Worm (Caenorhabditis elegans): ENCODE measurements around the gene cec-4.

Gene cec-4

ce11 chrIV:7551254-7551653 lies 24.3 kb upstream of the cec-4 start:
- TF ChIP-seq snpc-4 (GFP tag; optimal IDR thresholded peaks at IDR 0.05) (no peak), snpc-4 (tag; optimal IDR thresholded peaks at IDR 0.05) (peak in 1 of 4 experiments; percentile 12), ZK185.1 (tag; optimal IDR thresholded peaks at IDR 0.05; ENCODE audit: poor library complexity, severe bottlenecking) (peak; percentile 35), madf-3 (GFP tag; IDR thresholded peaks at IDR 0.05) (no peak), nfyb-1 (GFP tag; IDR thresholded peaks at IDR 0.05) (0 out of 2 replicates have a peak, but pooled peaks have one; percentile 14), B0336.3 (GFP tag; IDR thresholded peaks at IDR 0.05) (0 out of 2 replicates have a peak, but pooled peaks have one; percentile 37), zim-3 (tag; optimal IDR thresholded peaks at IDR 0.05) (no peak), hrde-1 (tag; optimal IDR thresholded peaks at IDR 0.05; ENCODE audit: borderline replicate concordance) (peak; percentile 69), repo-1 (tag; optimal IDR thresholded peaks at IDR 0.05) (peak; percentile 64), snpc-1.3 (tag; optimal IDR thresholded peaks at IDR 0.05; ENCODE audit: insufficient read depth) (peak; percentile 3), lsl-1 (GFP tag; optimal IDR thresholded peaks at IDR 0.05) (no peak), nfya-2 (GFP tag; IDR thresholded peaks at IDR 0.05) (no peak), tlf-1 (GFP tag; optimal IDR thresholded peaks at IDR 0.05) (peak; percentile 16), madf-6 (GFP tag; IDR thresholded peaks at IDR 0.05) (peak; percentile 42; the same call in 1 of the 2 replicates), ceh-40 (GFP tag; IDR thresholded peaks at IDR 0.05) (no peak), Y95B8A.8 (GFP tag; IDR thresholded peaks at IDR 0.05) (peak; percentile 43; the same call in 1 of the 2 replicates)

DNA sequence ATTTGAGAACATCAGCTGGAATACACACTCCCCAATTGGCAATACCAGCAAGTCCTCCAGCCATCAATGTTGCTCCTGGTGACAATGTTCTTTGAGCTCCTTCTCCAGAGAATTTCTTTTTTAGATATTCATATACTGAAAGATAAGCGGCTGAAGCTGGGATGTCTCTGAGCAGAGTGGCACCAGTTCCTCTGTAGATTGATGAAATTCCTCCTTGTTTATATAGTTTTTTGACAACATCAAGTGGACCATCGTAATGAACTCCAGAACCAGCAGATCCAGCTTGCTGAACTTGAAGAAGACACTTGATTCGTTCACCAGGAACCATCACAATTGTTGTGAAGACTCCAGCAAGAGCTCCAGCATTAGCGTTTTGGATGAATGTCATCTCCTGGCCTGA lies 23.4 kb upstream of the cec-4 start:
- no peak for TF ChIP-seq K11D2.4 (GFP tag; IDR thresholded peaks at IDR 0.05)
- TF ChIP-seq Y67H2A.10 (GFP tag; conservative IDR thresholded peaks at IDR 0.05): no peak
- no peak for TF ChIP-seq xnd-1 (tag; optimal IDR thresholded peaks at IDR 0.05)
- no peak for TF ChIP-seq F22D6.2 (tag; optimal IDR thresholded peaks at IDR 0.05)
- TF ChIP-seq B0336.3 (GFP tag; IDR thresholded peaks at IDR 0.05): no peak
- no peak for TF ChIP-seq ztf-28 (GFP tag; IDR thresholded peaks at IDR 0.05)
- no peak for TF ChIP-seq madf-8 (GFP tag; conservative IDR thresholded peaks at IDR 0.05)
- no peak for TF ChIP-seq nfya-1 (tag; optimal IDR thresholded peaks at IDR 0.05; ENCODE audit: borderline replicate concordance, insufficient read depth)
- TF ChIP-seq nfyb-1 (GFP tag; IDR thresholded peaks at IDR 0.05): no peak
- no peak for TF ChIP-seq C17E4.6 (GFP tag; IDR thresholded peaks at IDR 0.05)
- TF ChIP-seq ceh-27 (GFP tag; optimal IDR thresholded peaks at IDR 0.05): no peak

- TF ChIP-seq fkh-3 (tag; optimal IDR thresholded peaks at IDR 0.05) (no peak), B0261.1 (tag; optimal IDR thresholded peaks at IDR 0.05) (no peak), nhr-80 (tag; optimal IDR thresholded peaks at IDR 0.05) (peak; percentile 64), let-607 (tag; optimal IDR thresholded peaks at IDR 0.05) (peak in 1 of 2 experiments; percentile 47), lin-40 (tag; optimal IDR thresholded peaks at IDR 0.05) (peak; percentile 34), hsf-1 (GFP tag; IDR thresholded peaks at IDR 0.05) (no peak), snpc-1.1 (tag; optimal IDR thresholded peaks at IDR 0.05; ENCODE audit: insufficient read depth) (no peak), somi-1 (GFP tag; optimal IDR thresholded peaks at IDR 0.05) (peak; percentile 14), cebp-1 (GFP tag; IDR thresholded peaks at IDR 0.05) (no peak), cebp-1 (tag; optimal IDR thresholded peaks at IDR 0.05) (peak; percentile 53), tbx-9 (tag; optimal IDR thresholded peaks at IDR 0.05; ENCODE audit: borderline replicate concordance) (no peak), attf-5 (GFP tag; optimal IDR thresholded peaks at IDR 0.05) (peak; percentile 23), hmg-1.2 (GFP tag; IDR thresholded peaks at IDR 0.05) (peak; percentile 91), ekl-4 (GFP tag; IDR thresholded peaks at IDR 0.05) (0 out of 2 replicates have a peak, but pooled peaks have one; percentile 27), madf-6 (GFP tag; IDR thresholded peaks at IDR 0.05) (0 out of 2 replicates have a peak, but pooled peaks have one; percentile 7), pbrm-1 (GFP tag; IDR thresholded peaks at IDR 0.05) (0 out of 2 replicates have a peak, but pooled peaks have one; percentile 13), attf-6 (GFP tag; IDR thresholded peaks at IDR 0.05) (no peak), ztf-28 (GFP tag; IDR thresholded peaks at IDR 0.05) (no peak), efl-1 (GFP tag; optimal IDR thresholded peaks at IDR 0.05) (no peak), snpc-4 (GFP tag; optimal IDR thresholded peaks at IDR 0.05) (no peak), snpc-4 (tag; optimal IDR thresholded peaks at IDR 0.05) (peak in 1 of 4 experiments; percentile 43), zfh-2 (GFP tag; conservative IDR thresholded peaks at IDR 0.05) (no peak), Y53G8AR.9 (GFP tag; conservative IDR thresholded peaks at IDR 0.05) (0 out of 2 replicates have a peak, but pooled peaks have one; percentile 51)
These were observed 22.5 kb upstream of the cec-4 start, which contains the start of gene dif-1 for ce11 chrIV:7552958-7553553. Gene dif-1, minus strand, starts transcription at chrIV:7553008.
